Worm (Caenorhabditis elegans) whole organism, young adult: ENCODE measurements around the gene Y53C12A.8.
A peak's percentile ranks its signal among the peaks of the same experiment; 100 is the strongest.

Experiments
- B0336.3 ChIP-seq: fragments of 200-800 bp; sonication (Bioruptor generic); IDR thresholded peaks from 2 replicates; pipeline ENCODE4 v1.3.6; 2022; ENCODE audit warnings: missing genetic modification characterization, missing compliant biosample characterization
- C06A6.2 ChIP-seq: fragments of 200-800 bp; sonication (Bioruptor generic); conservative IDR thresholded peaks from 2 replicates; pipeline ENCODE4 v1.3.6; 2022; ENCODE audit warnings: missing genetic modification characterization, missing compliant biosample characterization
- F23B12.7 ChIP-seq: sonication (generic microtip); optimal IDR thresholded peaks from 2 replicates; lab custom pipeline; 2017; ENCODE audit warnings: missing genetic modification characterization, mild to moderate bottlenecking, missing compliant biosample characterization, antibody characterized with exemption, moderate library complexity; ENCODE audit not compliant: insufficient read depth
- F39B2.1 ChIP-seq: fragments of 200-800 bp; sonication (Bioruptor generic); IDR thresholded peaks from 2 replicates; pipeline ENCODE4 v1.3.6; 2022; ENCODE audit warnings: missing genetic modification reagents, missing genetic modification characterization, missing compliant biosample characterization
- F52B5.7 ChIP-seq: sonication (generic microtip); optimal IDR thresholded peaks from 2 replicates; lab custom pipeline; 2016; ENCODE audit warnings: mild to moderate bottlenecking, missing genetic modification characterization, missing compliant biosample characterization
- K12H6.12 ChIP-seq: fragments of 200-800 bp; sonication (Bioruptor generic); optimal IDR thresholded peaks from 2 replicates; lab custom pipeline; 2018; ENCODE audit warnings: mild to moderate bottlenecking, missing genetic modification characterization, missing compliant biosample characterization
- T07F8.4 ChIP-seq: sonication (generic microtip); optimal IDR thresholded peaks from 2 replicates; lab custom pipeline; 2016; ENCODE audit warnings: mild to moderate bottlenecking, missing genetic modification characterization, moderate library complexity, missing compliant biosample characterization
- Y56A3A.18 ChIP-seq: fragments of 200-800 bp; sonication (Bioruptor generic); IDR thresholded peaks from 2 replicates; pipeline ENCODE4 v1.3.6; 2022; ENCODE audit warnings: missing genetic modification reagents, missing genetic modification characterization, missing compliant biosample characterization
- Y79H2A.3 ChIP-seq: fragments of 200-800 bp; sonication (Bioruptor generic); conservative IDR thresholded peaks from 2 replicates; pipeline ENCODE4 v1.3.6; 2022; ENCODE audit warnings: missing genetic modification reagents, missing genetic modification characterization, missing compliant biosample characterization
- Y95B8A.8 ChIP-seq: fragments of 200-800 bp; sonication (Bioruptor generic); IDR thresholded peaks from 2 replicates; pipeline ENCODE4 v1.3.6; 2022; ENCODE audit warnings: missing genetic modification reagents, missing genetic modification characterization, missing compliant biosample characterization
- aptf-2 ChIP-seq: fragments of 200-800 bp; sonication (Bioruptor generic); conservative IDR thresholded peaks from 2 replicates; pipeline ENCODE4 v1.3.6; 2022; ENCODE audit warnings: missing genetic modification reagents, missing genetic modification characterization, missing compliant biosample characterization
- attf-3 ChIP-seq: fragments of 200-800 bp; sonication (Bioruptor generic); conservative IDR thresholded peaks from 2 replicates; pipeline ENCODE4 v1.3.6; 2022; ENCODE audit warnings: missing genetic modification reagents, missing genetic modification characterization, missing compliant biosample characterization
- attf-6 ChIP-seq: fragments of 200-800 bp; sonication (Bioruptor generic); IDR thresholded peaks from 2 replicates; pipeline ENCODE4 v1.3.6; 2022; ENCODE audit warnings: missing genetic modification reagents, missing genetic modification characterization, missing compliant biosample characterization
- bed-2 ChIP-seq: fragments of 200-800 bp; sonication (Bioruptor generic); IDR thresholded peaks from 2 replicates; pipeline ENCODE4 v1.3.6; 2022; ENCODE audit warnings: missing genetic modification reagents, missing genetic modification characterization, missing compliant biosample characterization
- ceh-58 ChIP-seq: fragments of 200-800 bp; sonication (Bioruptor generic); IDR thresholded peaks from 2 replicates; pipeline ENCODE4 v1.3.6; 2022; ENCODE audit warnings: missing genetic modification characterization, missing compliant biosample characterization
- ceh-91 ChIP-seq: fragments of 200-800 bp; sonication (Bioruptor generic); IDR thresholded peaks from 2 replicates; pipeline ENCODE4 v1.3.6; 2022; ENCODE audit warnings: missing genetic modification reagents, missing genetic modification characterization, missing compliant biosample characterization
- chd-7 ChIP-seq: sonication (generic microtip); optimal IDR thresholded peaks from 2 replicates; lab custom pipeline; 2016; ENCODE audit warnings: mild to moderate bottlenecking, missing genetic modification characterization, moderate library complexity, missing compliant biosample characterization
- die-1 ChIP-seq: sonication (generic microtip); optimal IDR thresholded peaks from 2 replicates; lab custom pipeline; 2016; ENCODE audit warnings: missing genotype, mild to moderate bottlenecking, missing genetic modification characterization, missing compliant biosample characterization
- egl-18 ChIP-seq: fragments of 200-800 bp; sonication (Bioruptor generic); IDR thresholded peaks from 2 replicates; pipeline ENCODE4 v1.3.6; 2022; ENCODE audit warnings: missing genetic modification reagents, missing genetic modification characterization, missing compliant biosample characterization
- egrh-3 ChIP-seq: fragments of 200-800 bp; sonication (Bioruptor generic); IDR thresholded peaks from 2 replicates; pipeline ENCODE4 v1.3.6; 2022; ENCODE audit warnings: missing genetic modification reagents, missing genetic modification characterization, missing compliant biosample characterization
- ekl-4 ChIP-seq: fragments of 200-800 bp; sonication (Bioruptor generic); IDR thresholded peaks from 2 replicates; pipeline ENCODE4 v1.3.6; 2022; ENCODE audit warnings: missing genetic modification reagents, missing genetic modification characterization, missing compliant biosample characterization
- ets-4 ChIP-seq: fragments of 200-800 bp; sonication (Bioruptor generic); optimal IDR thresholded peaks from 2 replicates; lab custom pipeline; 2018; ENCODE audit warnings: mild to moderate bottlenecking, missing genetic modification characterization, missing compliant biosample characterization
- hmg-1.2 ChIP-seq: fragments of 200-800 bp; sonication (Bioruptor generic); IDR thresholded peaks from 2 replicates; pipeline ENCODE4 v1.3.6; 2022; ENCODE audit warnings: missing genetic modification reagents, missing genetic modification characterization, missing compliant biosample characterization
- hrde-1 ChIP-seq: sonication (generic microtip); optimal IDR thresholded peaks from 2 replicates; lab custom pipeline; 2016; ENCODE audit warnings: missing genetic modification characterization, mild to moderate bottlenecking, missing compliant biosample characterization, moderate library complexity, missing genotype, missing genetic modification reagents, borderline replicate concordance
- hsf-1 ChIP-seq: fragments of 200-800 bp; sonication (Bioruptor generic); IDR thresholded peaks from 2 replicates; pipeline ENCODE4 v1.3.6; 2022; ENCODE audit warnings: missing genetic modification reagents, missing genetic modification characterization, missing compliant biosample characterization
- lag-1 ChIP-seq: fragments of 200-800 bp; sonication (Bioruptor generic); IDR thresholded peaks from 2 replicates; pipeline ENCODE4 v1.3.6; 2022; ENCODE audit warnings: missing genetic modification reagents, missing genetic modification characterization, missing compliant biosample characterization
- lin-35 ChIP-seq, 3 experiments: fragments of 150-350 bp in 2 of 3; sonication (generic microtip) in 1 of 3; optimal IDR thresholded peaks; 2 replicates each; lab custom pipeline; 2014 to 2018; ENCODE audit warnings: missing biosample characterization in 3 of 3, missing genetic modification characterization in 3 of 3, missing genetic modification reagents in 3 of 3
- lir-1 ChIP-seq: fragments of 200-800 bp; sonication (Bioruptor generic); conservative IDR thresholded peaks from 2 replicates; pipeline ENCODE4 v1.3.6; 2022; ENCODE audit warnings: missing genetic modification reagents, missing genetic modification characterization, missing compliant biosample characterization
- lsl-1 ChIP-seq: fragments of 200-800 bp; sonication (Bioruptor generic); optimal IDR thresholded peaks from 2 replicates; lab custom pipeline; 2018; ENCODE audit warnings: mild to moderate bottlenecking, missing genetic modification characterization, moderate library complexity, missing compliant biosample characterization
- madf-3 ChIP-seq: fragments of 200-800 bp; sonication (Bioruptor generic); IDR thresholded peaks from 2 replicates; pipeline ENCODE4 v1.3.6; 2022; ENCODE audit warnings: missing genetic modification reagents, missing genetic modification characterization, missing compliant biosample characterization
- madf-6 ChIP-seq: fragments of 200-800 bp; sonication (Bioruptor generic); IDR thresholded peaks from 2 replicates; pipeline ENCODE4 v1.3.6; 2022; ENCODE audit warnings: missing genetic modification reagents, missing genetic modification characterization, missing compliant biosample characterization
- madf-8 ChIP-seq: fragments of 200-800 bp; sonication (Bioruptor generic); conservative IDR thresholded peaks from 2 replicates; pipeline ENCODE4 v1.3.6; 2022; ENCODE audit warnings: missing genetic modification reagents, missing genetic modification characterization, missing compliant biosample characterization
- mel-28 ChIP-seq: sonication (generic microtip); optimal IDR thresholded peaks from 2 replicates; lab custom pipeline; 2016; ENCODE audit warnings: borderline replicate concordance, mild to moderate bottlenecking, missing genetic modification characterization, missing compliant biosample characterization
- nfya-1 ChIP-seq: sonication (generic microtip); optimal IDR thresholded peaks from 2 replicates; lab custom pipeline; 2017; ENCODE audit warnings: antibody characterized with exemption, missing compliant biosample characterization, missing genetic modification characterization, borderline replicate concordance; ENCODE audit not compliant: insufficient read depth
- nfyb-1 ChIP-seq: fragments of 200-800 bp; sonication (Bioruptor generic); IDR thresholded peaks from 2 replicates; pipeline ENCODE4 v1.3.6; 2022; ENCODE audit warnings: missing genetic modification reagents, missing genetic modification characterization, missing compliant biosample characterization
- nhr-179 ChIP-seq: sonication (generic microtip); optimal IDR thresholded peaks from 2 replicates; lab custom pipeline; 2016; ENCODE audit warnings: mild to moderate bottlenecking, missing genetic modification characterization, missing compliant biosample characterization
- nhr-80 ChIP-seq: sonication (generic microtip); optimal IDR thresholded peaks from 2 replicates; lab custom pipeline; 2016; ENCODE audit warnings: missing genetic modification characterization, missing compliant biosample characterization
- nhr-90 ChIP-seq: sonication (generic microtip); optimal IDR thresholded peaks from 2 replicates; lab custom pipeline; 2016; ENCODE audit warnings: missing genotype, mild to moderate bottlenecking, missing genetic modification characterization, missing compliant biosample characterization
- pha-4 ChIP-seq: fragments of 150-350 bp; sonication (generic microtip); optimal IDR thresholded peaks from 2 replicates; lab custom pipeline; 2014; ENCODE audit warnings: missing biosample characterization, missing genetic modification reagents, missing genetic modification characterization
- repo-1 ChIP-seq: sonication (generic microtip); optimal IDR thresholded peaks from 2 replicates; lab custom pipeline; 2017; ENCODE audit warnings: mild to moderate bottlenecking, missing genetic modification characterization, missing compliant biosample characterization
- snpc-1.1 ChIP-seq: sonication (generic microtip); optimal IDR thresholded peaks from 2 replicates; lab custom pipeline; 2017; ENCODE audit warnings: missing genetic modification characterization, mild to moderate bottlenecking, missing compliant biosample characterization, antibody characterized with exemption, moderate library complexity, missing genotype, missing genetic modification reagents; ENCODE audit not compliant: insufficient read depth
- snpc-1.3 ChIP-seq: sonication (generic microtip); optimal IDR thresholded peaks from 2 replicates; lab custom pipeline; 2017; ENCODE audit warnings: missing genetic modification characterization, mild to moderate bottlenecking, missing compliant biosample characterization, antibody characterized with exemption, moderate library complexity, missing genotype, missing genetic modification reagents; ENCODE audit not compliant: insufficient read depth
- snpc-3.4 ChIP-seq: sonication (generic microtip); optimal IDR thresholded peaks from 2 replicates; lab custom pipeline; 2017; ENCODE audit warnings: missing genetic modification characterization, mild to moderate bottlenecking, missing compliant biosample characterization, antibody characterized with exemption, moderate library complexity, missing genotype, missing genetic modification reagents
- somi-1 ChIP-seq: fragments of 200-800 bp; sonication (Bioruptor generic); optimal IDR thresholded peaks from 2 replicates; lab custom pipeline; 2018; ENCODE audit warnings: mild to moderate bottlenecking, missing genetic modification characterization, missing compliant biosample characterization
- unc-62 ChIP-seq: fragments of 150-350 bp; optimal IDR thresholded peaks from 2 replicates; lab custom pipeline; 2014; ENCODE audit warnings: missing biosample characterization, missing genetic modification reagents, missing genetic modification characterization
- ztf-22 ChIP-seq: fragments of 200-800 bp; sonication (Bioruptor generic); optimal IDR thresholded peaks from 2 replicates; lab custom pipeline; 2018; ENCODE audit warnings: mild to moderate bottlenecking, missing genetic modification characterization, moderate library complexity, missing compliant biosample characterization
- ztf-26 ChIP-seq: sonication (generic microtip); optimal IDR thresholded peaks from 2 replicates; lab custom pipeline; 2017; ENCODE audit warnings: missing genetic modification characterization, missing compliant biosample characterization

Y53C12A.8 gene

DNA sequence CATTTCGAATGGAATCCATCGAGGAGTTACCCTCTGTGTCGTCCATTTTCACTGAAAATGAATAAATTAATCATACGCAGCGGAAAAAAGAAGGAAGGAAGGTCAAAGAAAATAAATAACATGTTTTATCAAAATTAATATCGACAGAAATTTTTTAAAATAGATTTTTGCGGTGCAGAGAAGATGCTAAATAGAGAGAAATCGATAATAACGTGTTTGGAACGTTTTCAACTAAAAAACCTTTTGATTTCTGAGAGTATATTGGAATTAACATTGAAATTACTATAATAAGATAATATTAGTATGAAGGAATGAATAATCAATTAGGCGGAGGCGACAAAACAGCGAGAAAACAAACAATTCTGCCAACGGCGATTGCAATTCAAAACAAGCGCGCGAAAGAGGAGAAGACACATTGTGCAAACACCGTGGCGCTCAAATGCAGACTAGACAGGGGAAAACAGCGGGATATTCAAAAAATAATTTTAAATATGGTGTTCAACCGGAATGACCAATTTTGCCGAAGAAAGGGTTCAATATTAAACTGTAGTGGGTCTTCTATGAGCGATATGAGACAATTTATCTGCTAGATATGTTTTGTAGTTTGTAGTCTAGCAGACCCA, 16.3 kb upstream of the Y53C12A.8 start, which contains the start of gene wee-1.3 (continued):
- TF ChIP-seq madf-6 (GFP tag; lab: Robert Waterston, UW) (peak; percentile 78), Y95B8A.8 (GFP tag; lab: Robert Waterston, UW) (no peak), C06A6.2 (GFP tag; lab: Robert Waterston, UW) (no peak), mel-28 (tag; lab: Kevin White, UChicago) (no peak), nhr-179 (tag; lab: Kevin White, UChicago) (no peak), ceh-58 (no peak), egl-18 (GFP tag; lab: Robert Waterston, UW) (no peak), nfyb-1 (GFP tag; lab: Robert Waterston, UW) (peak; percentile 44; the same call in 1 of the 2 replicates), ekl-4 (peak; percentile 56), nfya-1 (tag; lab: Kevin White, UChicago) (no peak), ztf-26 (tag; lab: Kevin White, UChicago) (no peak), Y56A3A.18 (GFP tag; lab: Robert Waterston, UW) (no peak), Y79H2A.3 (GFP tag; lab: Robert Waterston, UW) (no peak), snpc-1.1 (tag; lab: Kevin White, UChicago) (no peak), ceh-91 (peak; percentile 48; the same call in 1 of the 2 replicates), chd-7 (no peak), egrh-3 (GFP tag; lab: Robert Waterston, UW) (no peak), T07F8.4 (no peak), K12H6.12 (tag; lab: Kevin White, UChicago) (peak; percentile 17), unc-62 (GFP tag; lab: Kevin White, UChicago) (no peak), bed-2 (GFP tag; lab: Robert Waterston, UW) (no peak), nhr-80 (tag; lab: Kevin White, UChicago) (peak; percentile 9), snpc-3.4 (no peak), lin-35 (GFP tag; optimal IDR thresholded peaks at IDR 0.05; lab: Kevin White, UChicago) (peak; percentile 20 to 95 (median 70)), ztf-22 (GFP tag; lab: Kevin White, UChicago) (no peak), aptf-2 (GFP tag; lab: Robert Waterston, UW) (no peak), repo-1 (tag; lab: Kevin White, UChicago) (no peak), snpc-1.3 (tag; lab: Kevin White, UChicago) (no peak), lir-1 (no peak), attf-3 (GFP tag; lab: Robert Waterston, UW) (peak; percentile 70; the same call in 1 of the 2 replicates), hrde-1 (tag; lab: Kevin White, UChicago) (no peak), hsf-1 (GFP tag; lab: Robert Waterston, UW) (no peak), attf-6 (GFP tag; lab: Robert Waterston, UW) (no peak), lsl-1 (GFP tag; lab: Kevin White, UChicago) (peak; percentile 50), F39B2.1 (GFP tag; lab: Robert Waterston, UW) (no peak), ets-4 (GFP tag; lab: Kevin White, UChicago) (no peak), die-1 (tag; lab: Kevin White, UChicago) (no peak), F23B12.7 (peak; percentile 26), somi-1 (GFP tag; lab: Kevin White, UChicago) (no peak), hmg-1.2 (GFP tag; lab: Robert Waterston, UW) (peak; percentile 65), madf-8 (GFP tag; lab: Robert Waterston, UW) (peak; percentile 49), F52B5.7 (tag; lab: Kevin White, UChicago) (no peak), madf-3 (GFP tag; lab: Robert Waterston, UW) (no peak), nhr-90 (tag; lab: Kevin White, UChicago) (no peak), pha-4 (no peak), lag-1 (GFP tag; lab: Robert Waterston, UW) (no peak), B0336.3 (GFP tag; lab: Robert Waterston, UW) (peak; percentile 37; the same call in 1 of the 2 replicates)
